Worm (Caenorhabditis elegans) whole organism, L2 larva: ENCODE results near the gene W04E12.5.

Experiments used
- blmp-1 ChIP-seq: sonication (generic microtip); optimal IDR thresholded peaks from 2 replicates; lab custom pipeline; 2017; ENCODE audit warnings: missing genetic modification characterization, mild to moderate bottlenecking, missing compliant biosample characterization, antibody characterized with exemption, moderate library complexity; ENCODE audit not compliant: insufficient read depth
- ceh-16 ChIP-seq: fragments of 150-350 bp; optimal IDR thresholded peaks from 2 replicates; lab custom pipeline; 2014; ENCODE audit warnings: missing biosample characterization, missing genetic modification characterization
- elt-3 ChIP-seq: sonication (generic microtip); optimal IDR thresholded peaks from 2 replicates; lab custom pipeline; 2017; ENCODE audit warnings: missing biosample characterization, missing genetic modification characterization
- lin-11 ChIP-seq: fragments of 150-350 bp; sonication (generic microtip); optimal IDR thresholded peaks from 2 replicates; lab custom pipeline; 2014; ENCODE audit warnings: missing biosample characterization, missing genetic modification characterization, inconsistent platforms, mixed read lengths
- lsy-2 ChIP-seq, 2 experiments: fragments of 150-350 bp in 1 of 2; sonication (generic microtip) in 1 of 2; optimal IDR thresholded peaks; 2 replicates each; lab custom pipeline; 2014 to 2017; ENCODE audit warnings: missing biosample characterization in 2 of 2, missing genetic modification characterization in 2 of 2
- nhr-21 ChIP-seq: fragments of 150-350 bp; optimal IDR thresholded peaks from 2 replicates; lab custom pipeline; 2014; ENCODE audit warnings: missing biosample characterization, missing genetic modification characterization
- sem-4 ChIP-seq: fragments of 150-350 bp; optimal IDR thresholded peaks from 2 replicates; lab custom pipeline; 2014; ENCODE audit warnings: missing biosample characterization, missing genetic modification reagents, missing genetic modification characterization
- snpc-4 ChIP-seq: fragments of 150-350 bp; optimal IDR thresholded peaks from 2 replicates; lab custom pipeline; 2014; ENCODE audit warnings: missing biosample characterization, missing genetic modification characterization
- ztf-4 ChIP-seq: fragments of 150-350 bp; optimal IDR thresholded peaks from 2 replicates; lab custom pipeline; 2014; ENCODE audit warnings: missing biosample characterization, missing genetic modification characterization

- TF ChIP-seq lsy-2 (tag; optimal IDR thresholded peaks at IDR 0.05; lab: Kevin White, UChicago) (no peak), blmp-1 (tag; lab: Kevin White, UChicago) (no peak), snpc-4 (tag; lab: Kevin White, UChicago) (no peak), lin-11 (no peak), ztf-4 (tag; lab: Kevin White, UChicago) (no peak), nhr-21 (tag; lab: Kevin White, UChicago) (no peak), elt-3 (no peak), sem-4 (no peak), ceh-16 (no peak)
These were observed 7.8 kb upstream of the W04E12.5 start, which contains the start of gene fbxa-131 for ce11 chrV:19738117-19738516.
